Fruit fly (Drosophila melanogaster) whole organism, wandering third instar larva: ENCODE measurements around the gene Shc.
A peak's percentile ranks its signal among the peaks of the same experiment; 100 is the strongest.

ENCODE experiments used
- Abd-B ChIP-seq: fragments of >200 bp; optimal IDR thresholded peaks from 2 replicates; lab custom pipeline; 2017; ENCODE audit warnings: missing biosample characterization, missing genetic modification characterization
- CG32264 ChIP-seq: fragments of 200-800 bp; sonication (Bioruptor generic); optimal IDR thresholded peaks from 2 replicates; lab custom pipeline; 2016; ENCODE audit warnings: missing biosample characterization, missing genetic modification characterization
- CG9705 ChIP-seq: fragments of 200-800 bp; sonication (Bioruptor generic); optimal IDR thresholded peaks from 2 replicates; lab custom pipeline; 2018; ENCODE audit warnings: missing biosample characterization, mild to moderate bottlenecking, missing genetic modification characterization
- CrebA ChIP-seq: fragments of 200-800 bp; sonication (Bioruptor generic); optimal IDR thresholded peaks from 2 replicates; lab custom pipeline; 2016; ENCODE audit warnings: missing biosample characterization, mild to moderate bottlenecking, missing genetic modification characterization, borderline replicate concordance
- Dfd ChIP-seq: fragments of >200 bp; optimal IDR thresholded peaks from 2 replicates; lab custom pipeline; 2017; ENCODE audit warnings: missing biosample characterization, missing genetic modification characterization
- GATAd ChIP-seq: sonication (Bioruptor generic); optimal IDR thresholded peaks from 2 replicates; lab custom pipeline; 2016; ENCODE audit warnings: missing biosample characterization, missing genetic modification characterization
- HLH106 ChIP-seq: fragments of 200-800 bp; optimal IDR thresholded peaks from 3 replicates; lab custom pipeline; 2019; ENCODE audit warnings: missing biosample characterization, mild to moderate bottlenecking, missing genetic modification characterization, moderate library complexity
- Hnf4 ChIP-seq: fragments of 200-800 bp; sonication (Bioruptor generic); optimal IDR thresholded peaks from 2 replicates; lab custom pipeline; 2016; ENCODE audit warnings: missing biosample characterization, mild to moderate bottlenecking, missing genetic modification characterization
- Hr83 ChIP-seq: fragments of 200-300 bp; sonication (Bioruptor generic); optimal IDR thresholded peaks from 2 replicates; lab custom pipeline; 2016; ENCODE audit warnings: missing biosample characterization, mild to moderate bottlenecking, missing genetic modification characterization, moderate library complexity; ENCODE audit not compliant: poor library complexity, severe bottlenecking
- Jra ChIP-seq: sonication (Bioruptor generic); optimal IDR thresholded peaks from 2 replicates; lab custom pipeline; 2016; ENCODE audit warnings: missing biosample characterization, missing genetic modification characterization
- Mio ChIP-seq: sonication (Bioruptor generic); optimal IDR thresholded peaks from 2 replicates; lab custom pipeline; 2016; ENCODE audit warnings: missing biosample characterization, missing genetic modification characterization
- Myc ChIP-seq: fragments of >200 bp; optimal IDR thresholded peaks from 2 replicates; lab custom pipeline; 2017
- N ChIP-seq: fragments of >200 bp; optimal IDR thresholded peaks from 2 replicates; lab custom pipeline; 2018; ENCODE audit warnings: missing biosample characterization, missing external identifiers, missing genetic modification characterization
- OdsH ChIP-seq: fragments of 200-800 bp; sonication (Bioruptor generic); optimal IDR thresholded peaks from 2 replicates; lab custom pipeline; 2016; ENCODE audit warnings: missing biosample characterization, mild to moderate bottlenecking, missing genetic modification characterization
- Rel ChIP-seq, 2 experiments: fragments of 200-800 bp; sonication (Bioruptor generic) in 1 of 2; optimal IDR thresholded peaks; 2 replicates in 1 of 2; 3 replicates in 1 of 2; lab custom pipeline; 2016 to 2019; ENCODE audit warnings: mild to moderate bottlenecking in 2 of 2, missing biosample characterization in 2 of 2, missing genetic modification characterization in 2 of 2, moderate library complexity in 1 of 2
- Sp1 ChIP-seq: fragments of 200-800 bp; sonication (Bioruptor generic); optimal IDR thresholded peaks from 3 replicates; lab custom pipeline; 2019; ENCODE audit warnings: missing biosample characterization, mild to moderate bottlenecking, missing genetic modification characterization, moderate library complexity
- br ChIP-seq: fragments of 200-800 bp; sonication (Bioruptor generic); optimal IDR thresholded peaks from 2 replicates; lab custom pipeline; 2016; ENCODE audit warnings: missing biosample characterization, missing genetic modification characterization
- brk ChIP-seq: fragments of 200-800 bp; sonication (Bioruptor generic); optimal IDR thresholded peaks from 2 replicates; lab custom pipeline; 2016; ENCODE audit warnings: missing biosample characterization, mild to moderate bottlenecking, missing genetic modification characterization
- ey ChIP-seq: fragments of 200-800 bp; sonication (Bioruptor generic); optimal IDR thresholded peaks from 2 replicates; lab custom pipeline; 2016; ENCODE audit warnings: missing biosample characterization, missing genetic modification characterization
- foxo ChIP-seq, 2 experiments: fragments of 200-800 bp; sonication (Bioruptor generic); optimal IDR thresholded peaks; 2 replicates in 1 of 2; 3 replicates in 1 of 2; lab custom pipeline; 2016 to 2017; ENCODE audit warnings: missing biosample characterization in 2 of 2, missing genetic modification characterization in 2 of 2
- fru ChIP-seq: fragments of 200-800 bp; sonication (Bioruptor generic); optimal IDR thresholded peaks from 3 replicates; lab custom pipeline; 2016; ENCODE audit warnings: missing biosample characterization, mild to moderate bottlenecking, missing genetic modification characterization
- h ChIP-seq: fragments of 200-800 bp; sonication (Bioruptor generic); optimal IDR thresholded peaks from 3 replicates; lab custom pipeline; 2016; ENCODE audit warnings: missing biosample characterization, mild to moderate bottlenecking, missing genetic modification characterization
- lola ChIP-seq: fragments of >200 bp; optimal IDR thresholded peaks from 2 replicates; lab custom pipeline; 2017; ENCODE audit warnings: missing biosample characterization, missing genetic modification characterization
- pan ChIP-seq: fragments of >200 bp; optimal IDR thresholded peaks from 2 replicates; lab custom pipeline; 2017
- psq ChIP-seq: fragments of 200-800 bp; sonication (Bioruptor generic); optimal IDR thresholded peaks from 3 replicates; lab custom pipeline; 2017; ENCODE audit warnings: missing biosample characterization, mild to moderate bottlenecking, missing genetic modification characterization, moderate library complexity
- rgr ChIP-seq: fragments of 200-800 bp; sonication (Bioruptor generic); optimal IDR thresholded peaks from 3 replicates; lab custom pipeline; 2016; ENCODE audit warnings: missing biosample characterization, mild to moderate bottlenecking, missing genetic modification characterization
- sage ChIP-seq: fragments of 200-800 bp; sonication (Bioruptor generic); optimal IDR thresholded peaks from 2 replicates; lab custom pipeline; 2016; ENCODE audit warnings: missing biosample characterization, mild to moderate bottlenecking, missing genetic modification characterization
- sv ChIP-seq: fragments of 200-800 bp; sonication (Bioruptor generic); optimal IDR thresholded peaks from 3 replicates; lab custom pipeline; 2016; ENCODE audit warnings: missing biosample characterization, missing genetic modification characterization
- tai ChIP-seq: sonication (Bioruptor generic); optimal IDR thresholded peaks from 2 replicates; lab custom pipeline; 2016; ENCODE audit warnings: missing biosample characterization, missing genetic modification characterization
- usp ChIP-seq: fragments of >200 bp; optimal IDR thresholded peaks from 2 replicates; lab custom pipeline; 2017; ENCODE audit warnings: missing biosample characterization, missing genetic modification characterization
- woc ChIP-seq: sonication (Bioruptor generic); optimal IDR thresholded peaks from 2 replicates; lab custom pipeline; 2016; ENCODE audit warnings: missing biosample characterization, mild to moderate bottlenecking, missing genetic modification characterization

Gene Shc

DNA sequence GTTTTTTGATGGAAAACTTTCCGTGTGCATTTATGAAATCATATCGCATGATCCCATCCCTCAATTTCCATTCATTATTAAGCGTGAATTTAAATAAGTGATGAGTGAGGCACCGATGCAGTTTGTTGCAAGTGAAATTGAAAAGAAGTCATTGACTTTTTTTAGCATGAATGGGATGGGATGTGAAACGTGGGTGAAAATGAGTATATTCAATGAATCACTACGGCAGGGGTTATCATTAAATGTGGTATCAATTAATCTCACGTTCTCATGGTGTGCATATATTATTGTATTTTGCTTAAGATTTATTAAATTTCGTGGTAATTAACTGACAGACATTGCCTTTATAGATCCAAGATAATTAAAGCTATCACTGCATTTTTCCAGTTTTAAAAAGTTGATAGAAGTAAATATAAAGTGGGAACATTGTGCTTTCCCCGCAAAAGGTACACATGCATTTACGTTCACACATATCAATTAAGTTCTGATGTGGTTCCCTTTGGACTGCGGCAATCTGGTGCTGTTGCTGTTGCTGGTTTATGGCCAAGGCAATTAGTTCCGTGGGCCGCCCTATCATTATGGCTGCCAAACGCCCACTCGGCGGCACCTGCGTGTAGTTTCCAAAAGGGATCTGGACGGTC lies 35.4 kb upstream of the Shc start:
- no peak for TF ChIP-seq sv
- no peak for TF ChIP-seq Rel (GFP tag; optimal IDR thresholded peaks at IDR 0.05; lab: Kevin White, UChicago)
- TF ChIP-seq Rel (tag; optimal IDR thresholded peaks at IDR 0.05; lab: Kevin White, UChicago) = peak; percentile 87
- TF ChIP-seq, all 38 proteins: peak for 1

DNA sequence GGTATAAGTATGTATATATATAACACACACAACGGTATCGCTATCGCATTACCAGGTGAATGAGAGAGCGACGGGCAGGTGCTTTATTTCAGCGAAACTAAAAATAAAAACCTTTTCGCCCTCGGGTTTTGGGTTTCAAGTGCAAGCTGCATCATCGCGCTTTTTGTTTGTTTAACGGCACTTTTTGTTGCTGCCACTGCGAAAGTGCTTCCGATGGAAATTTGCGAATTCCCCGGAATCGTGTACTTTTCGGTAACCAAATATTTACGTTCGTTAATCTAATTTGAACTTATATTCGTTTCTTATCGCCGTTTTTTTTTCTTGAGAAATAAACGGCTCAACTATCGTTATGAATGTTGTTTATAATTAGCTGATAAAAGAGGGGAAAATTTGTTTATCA lies 30.8 kb upstream of the Shc start:
- TF ChIP-seq Rel (GFP tag; optimal IDR thresholded peaks at IDR 0.05; lab: Kevin White, UChicago) = no peak
- TF ChIP-seq Rel (tag; optimal IDR thresholded peaks at IDR 0.05; lab: Kevin White, UChicago) = peak; percentile 98
- TF ChIP-seq Hnf4 (GFP tag; lab: Kevin White, UChicago) = no peak
- TF ChIP-seq Myc = no peak
- no peak for TF ChIP-seq Abd-B
- no peak for TF ChIP-seq Sp1 (GFP tag; lab: Kevin White, UChicago)
- TF ChIP-seq brk (GFP tag; lab: Kevin White, UChicago) = no peak
- no peak for TF ChIP-seq OdsH (GFP tag; lab: Kevin White, UChicago)
- TF ChIP-seq, all 38 proteins: peak for 1

- TF ChIP-seq br (GFP tag; lab: Kevin White, UChicago) (no peak), GATAd (GFP tag; lab: Kevin White, UChicago) (no peak), N (no peak), psq (peak; percentile 76), Dfd (GFP tag; lab: Kevin White, UChicago) (peak; percentile 8), lola (GFP tag; lab: Kevin White, UChicago) (no peak), tai (GFP tag; lab: Kevin White, UChicago) (no peak)
Measured at dm6 chr3L:9396704-9397103, 30.1 kb upstream of the Shc start.

dm6 chr3L:9397156-9397555 lies 29.7 kb upstream of the Shc start:
- no peak for TF ChIP-seq Abd-B
- peak in 1 of 2 experiments; percentile 51 for TF ChIP-seq foxo (GFP tag; optimal IDR thresholded peaks at IDR 0.05; lab: Kevin White, UChicago)
- peak; percentile 38 for TF ChIP-seq Jra
- peak; percentile 8 for TF ChIP-seq GATAd (GFP tag; lab: Kevin White, UChicago)
- peak; percentile 46 for TF ChIP-seq CG32264 (GFP tag; lab: Kevin White, UChicago)
- peak; percentile 43 for TF ChIP-seq br (GFP tag; lab: Kevin White, UChicago)
- peak; percentile 68 for TF ChIP-seq rgr (GFP tag; lab: Kevin White, UChicago)
- TF ChIP-seq h (GFP tag; lab: Kevin White, UChicago) = peak; percentile 75
- peak; percentile 20 for TF ChIP-seq fru (GFP tag; lab: Kevin White, UChicago)
- TF ChIP-seq ey (GFP tag; lab: Kevin White, UChicago) = peak; percentile 20
- peak; percentile 97 for TF ChIP-seq Hr83
- TF ChIP-seq Hnf4 (GFP tag; lab: Kevin White, UChicago) = peak; percentile 40
- no peak for TF ChIP-seq Myc
- no peak for TF ChIP-seq Dfd (GFP tag; lab: Kevin White, UChicago)
- TF ChIP-seq OdsH (GFP tag; lab: Kevin White, UChicago) = peak; percentile 55
- no peak for TF ChIP-seq CrebA (GFP tag; lab: Kevin White, UChicago)
- TF ChIP-seq Sp1 (GFP tag; lab: Kevin White, UChicago) = peak; percentile 38
- peak; percentile 19 for TF ChIP-seq Rel (GFP tag; optimal IDR thresholded peaks at IDR 0.05; lab: Kevin White, UChicago)
- TF ChIP-seq Rel (tag; optimal IDR thresholded peaks at IDR 0.05; lab: Kevin White, UChicago) = peak; percentile 84
- no peak for TF ChIP-seq N
- peak; percentile 69 for TF ChIP-seq tai (GFP tag; lab: Kevin White, UChicago)
- TF ChIP-seq CG9705 (GFP tag; lab: Kevin White, UChicago) = no peak
- peak; percentile 23 for TF ChIP-seq brk (GFP tag; lab: Kevin White, UChicago)
- peak; percentile 11 for TF ChIP-seq HLH106 (tag; lab: Kevin White, UChicago)
- no peak for TF ChIP-seq Mio
- TF ChIP-seq woc (GFP tag; lab: Kevin White, UChicago) = no peak

dm6 chr3L:9398028-9398427 lies 28.8 kb upstream of the Shc start:
- TF ChIP-seq Rel (GFP tag; optimal IDR thresholded peaks at IDR 0.05; lab: Kevin White, UChicago) = no peak
- peak; percentile 62 for TF ChIP-seq Rel (tag; optimal IDR thresholded peaks at IDR 0.05; lab: Kevin White, UChicago)
- TF ChIP-seq CG9705 (GFP tag; lab: Kevin White, UChicago) = no peak
- peak; percentile 18 for TF ChIP-seq woc (GFP tag; lab: Kevin White, UChicago)
- TF ChIP-seq rgr (GFP tag; lab: Kevin White, UChicago) = no peak
- peak; percentile 12 for TF ChIP-seq tai (GFP tag; lab: Kevin White, UChicago)
- no peak for TF ChIP-seq psq
- no peak for TF ChIP-seq HLH106 (tag; lab: Kevin White, UChicago)
- TF ChIP-seq sv = no peak
- TF ChIP-seq pan (lab: Kevin White, UChicago) = no peak
- TF ChIP-seq Mio = no peak
- TF ChIP-seq Hr83 = no peak
- no peak for TF ChIP-seq Hnf4 (GFP tag; lab: Kevin White, UChicago)
- no peak for TF ChIP-seq Myc
- TF ChIP-seq Dfd (GFP tag; lab: Kevin White, UChicago) = no peak
- TF ChIP-seq sage (GFP tag; lab: Kevin White, UChicago) = no peak
- no peak for TF ChIP-seq usp (GFP tag; lab: Kevin White, UChicago)
- no peak for TF ChIP-seq Jra
